Worm (Caenorhabditis elegans) whole organism, L3 larva: ENCODE data around the gene dyci-1.

Experiments
- R02D3.7 ChIP-seq: fragments of 150-350 bp; optimal IDR thresholded peaks from 2 replicates; lab custom pipeline; 2014; ENCODE audit warnings: missing biosample characterization, missing genetic modification characterization
- ZK546.5 ChIP-seq: sonication (generic microtip); optimal IDR thresholded peaks from 2 replicates; lab custom pipeline; 2017; ENCODE audit warnings: missing biosample characterization, missing genetic modification characterization
- aly-2 ChIP-seq: fragments of 150-350 bp; optimal IDR thresholded peaks from 2 replicates; lab custom pipeline; 2014; ENCODE audit warnings: missing biosample characterization, missing genetic modification characterization
- ceh-28 ChIP-seq: fragments of 150-350 bp; optimal IDR thresholded peaks from 2 replicates; lab custom pipeline; 2014; ENCODE audit warnings: missing biosample characterization, missing genetic modification reagents, missing genetic modification characterization
- ceh-9 ChIP-seq: sonication (generic microtip); optimal IDR thresholded peaks from 2 replicates; lab custom pipeline; 2018; ENCODE audit warnings: missing biosample characterization, missing genetic modification characterization
- daf-12 ChIP-seq: fragments of 150-350 bp; optimal IDR thresholded peaks from 2 replicates; lab custom pipeline; 2014; ENCODE audit warnings: missing biosample characterization, missing genetic modification reagents, missing genetic modification characterization
- egl-27 ChIP-seq: sonication (generic microtip); optimal IDR thresholded peaks from 4 replicates; lab custom pipeline; 2017; ENCODE audit warnings: missing biosample characterization, missing genetic modification reagents, missing genetic modification characterization
- egl-5 ChIP-seq: fragments of 150-350 bp; optimal IDR thresholded peaks from 2 replicates; lab custom pipeline; 2017; ENCODE audit warnings: missing biosample characterization, missing genetic modification reagents, missing genetic modification characterization, inconsistent platforms
- elt-2 ChIP-seq: sonication (generic microtip); optimal IDR thresholded peaks from 2 replicates; lab custom pipeline; 2016; ENCODE audit warnings: missing genetic modification reagents, mild to moderate bottlenecking, missing genetic modification characterization, missing compliant biosample characterization
- elt-3 ChIP-seq, 3 experiments: fragments of 150-350 bp in 1 of 3; sonication (generic microtip) in 2 of 3; optimal IDR thresholded peaks; 2 replicates in 2 of 3; 4 replicates in 1 of 3; lab custom pipeline; 2014 to 2017; ENCODE audit warnings: missing biosample characterization in 3 of 3, missing genetic modification characterization in 3 of 3
- fkh-10 ChIP-seq: sonication (generic microtip); optimal IDR thresholded peaks from 2 replicates; lab custom pipeline; 2017; ENCODE audit warnings: missing biosample characterization, missing genetic modification reagents, missing genetic modification characterization
- fkh-2 ChIP-seq: fragments of 150-350 bp; optimal IDR thresholded peaks from 2 replicates; lab custom pipeline; 2014; ENCODE audit warnings: missing biosample characterization, missing genetic modification reagents, missing genetic modification characterization
- hmg-11 ChIP-seq: sonication (generic microtip); optimal IDR thresholded peaks from 2 replicates; lab custom pipeline; 2016; ENCODE audit warnings: missing genetic modification characterization, missing compliant biosample characterization
- lin-15B ChIP-seq: fragments of 150-350 bp; optimal IDR thresholded peaks from 2 replicates; lab custom pipeline; 2014; ENCODE audit warnings: missing biosample characterization, missing genetic modification characterization
- lsy-12 ChIP-seq: sonication (generic microtip); optimal IDR thresholded peaks from 2 replicates; lab custom pipeline; 2016; ENCODE audit warnings: mild to moderate bottlenecking, missing genetic modification characterization, missing compliant biosample characterization
- mdl-1 ChIP-seq: fragments of 150-350 bp; optimal IDR thresholded peaks from 2 replicates; lab custom pipeline; 2014; ENCODE audit warnings: missing biosample characterization, missing genetic modification characterization
- mml-1 ChIP-seq: fragments of 150-350 bp; sonication (generic microtip); optimal IDR thresholded peaks from 3 replicates; lab custom pipeline; 2014; ENCODE audit warnings: missing biosample characterization, missing genetic modification characterization
- nfya-1 ChIP-seq: sonication (generic microtip); optimal IDR thresholded peaks from 2 replicates; lab custom pipeline; 2017; ENCODE audit warnings: missing genetic modification characterization, mild to moderate bottlenecking, missing compliant biosample characterization, antibody characterized with exemption, moderate library complexity; ENCODE audit not compliant: insufficient read depth
- nhr-11 ChIP-seq: fragments of 150-350 bp; optimal IDR thresholded peaks from 2 replicates; lab custom pipeline; 2014; ENCODE audit warnings: missing biosample characterization, missing genetic modification characterization
- nhr-12 ChIP-seq: fragments of 150-350 bp; optimal IDR thresholded peaks from 2 replicates; lab custom pipeline; 2014; ENCODE audit warnings: missing biosample characterization, missing genetic modification characterization
- nhr-23 ChIP-seq: fragments of 150-350 bp; optimal IDR thresholded peaks from 2 replicates; lab custom pipeline; 2014; ENCODE audit warnings: missing biosample characterization, missing genetic modification reagents, missing genetic modification characterization
- nhr-237 ChIP-seq: fragments of 150-350 bp; optimal IDR thresholded peaks from 2 replicates; lab custom pipeline; 2014; ENCODE audit warnings: missing biosample characterization, missing genetic modification characterization
- nhr-25 ChIP-seq: sonication (generic microtip); optimal IDR thresholded peaks from 2 replicates; lab custom pipeline; 2017; ENCODE audit warnings: missing biosample characterization, missing genetic modification characterization
- nhr-28 ChIP-seq: fragments of 150-350 bp; optimal IDR thresholded peaks from 2 replicates; lab custom pipeline; 2014; ENCODE audit warnings: missing biosample characterization, missing genetic modification characterization
- nhr-43 ChIP-seq: sonication (generic microtip); optimal IDR thresholded peaks from 2 replicates; lab custom pipeline; 2016; ENCODE audit warnings: mild to moderate bottlenecking, missing genetic modification characterization, missing compliant biosample characterization; ENCODE audit not compliant: poor library complexity, severe bottlenecking
- nhr-76 ChIP-seq: fragments of 150-350 bp; sonication (generic microtip); optimal IDR thresholded peaks from 5 replicates; lab custom pipeline; 2014; ENCODE audit warnings: missing biosample characterization, missing genetic modification characterization
- pha-4 ChIP-seq: fragments of 150-350 bp; optimal IDR thresholded peaks from 2 replicates; lab custom pipeline; 2014; ENCODE audit warnings: missing biosample characterization, missing genetic modification reagents, missing genetic modification characterization
- pqm-1 ChIP-seq: fragments of 150-350 bp; optimal IDR thresholded peaks from 2 replicates; lab custom pipeline; 2017; ENCODE audit warnings: missing biosample characterization, missing genetic modification characterization, inconsistent platforms
- unc-62 ChIP-seq: fragments of 150-350 bp; sonication (generic microtip); optimal IDR thresholded peaks from 4 replicates; lab custom pipeline; 2014; ENCODE audit warnings: missing biosample characterization, missing genetic modification reagents, missing genetic modification characterization
- zag-1 ChIP-seq: fragments of 150-350 bp; optimal IDR thresholded peaks from 2 replicates; lab custom pipeline; 2014; ENCODE audit warnings: missing biosample characterization, missing genetic modification characterization
- ztf-4 ChIP-seq: fragments of 150-350 bp; optimal IDR thresholded peaks from 2 replicates; lab custom pipeline; 2014; ENCODE audit warnings: missing biosample characterization, missing genetic modification characterization

The dyci-1 gene

ce11 chrIV:6756374-6756773 is 28.7 kb downstream of the dyci-1 start (continued):
- no peak for TF ChIP-seq nhr-28
- TF ChIP-seq elt-3 (tag; optimal IDR thresholded peaks at IDR 0.05; lab: Kevin White, UChicago): no peak
- TF ChIP-seq ceh-9 (tag; lab: Kevin White, UChicago): no peak
- peak; percentile 89 for TF ChIP-seq pha-4 (tag; lab: Kevin White, UChicago)
- no peak for TF ChIP-seq nhr-237
- TF ChIP-seq lin-15B (tag; lab: Kevin White, UChicago): peak; percentile 78
- no peak for TF ChIP-seq mml-1 (tag; lab: Kevin White, UChicago)
- peak; percentile 57 for TF ChIP-seq nhr-25
- TF ChIP-seq nfya-1: peak; percentile 92
- TF ChIP-seq unc-62 (GFP tag; lab: Kevin White, UChicago): peak; percentile 58
- TF ChIP-seq nhr-23 (tag; lab: Kevin White, UChicago): peak; percentile 90
- peak; percentile 76 for TF ChIP-seq fkh-10 (GFP tag; lab: Kevin White, UChicago)

DNA sequence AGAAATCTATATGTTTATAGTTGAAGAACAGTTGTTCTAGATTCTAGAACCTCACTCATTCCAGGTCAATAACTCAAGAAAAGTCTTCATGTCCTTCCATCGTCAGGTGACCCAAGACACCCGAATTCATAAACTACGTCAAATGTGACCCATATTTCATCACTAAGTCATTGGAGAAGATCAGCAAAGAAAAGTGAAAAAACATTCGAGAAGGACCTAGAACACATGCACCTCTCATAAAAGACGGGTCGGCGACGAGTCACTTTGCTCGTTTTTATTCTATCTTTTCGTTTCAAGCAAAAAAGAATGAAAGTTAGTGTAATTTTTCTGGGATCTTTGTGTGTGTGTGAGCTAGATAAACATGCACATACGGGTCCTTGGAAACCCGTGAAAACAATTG is 33.9 kb downstream of the dyci-1 start:
- TF ChIP-seq nfya-1 (peak; percentile 49), egl-5 (peak; percentile 82), pqm-1 (tag; lab: Kevin White, UChicago) (no peak), unc-62 (GFP tag; lab: Kevin White, UChicago) (no peak), daf-12 (tag; lab: Kevin White, UChicago) (no peak), nhr-76 (tag; lab: Kevin White, UChicago) (no peak), fkh-10 (GFP tag; lab: Kevin White, UChicago) (no peak), ztf-4 (tag; lab: Kevin White, UChicago) (no peak), ZK546.5 (tag; lab: Kevin White, UChicago) (no peak), pha-4 (tag; lab: Kevin White, UChicago) (no peak)
- TF ChIP-seq, all 47 proteins: peak for 2

ce11 chrIV:6750117-6750516 is 35.0 kb downstream of the dyci-1 start:
- TF ChIP-seq zag-1 (tag; lab: Kevin White, UChicago) (no peak), daf-12 (tag; lab: Kevin White, UChicago) (no peak), nhr-11 (tag; lab: Kevin White, UChicago) (no peak), pqm-1 (tag; lab: Kevin White, UChicago) (no peak), lsy-12 (tag; lab: Kevin White, UChicago) (no peak), fkh-2 (tag; lab: Kevin White, UChicago) (no peak), mdl-1 (tag; lab: Kevin White, UChicago) (no peak), nfya-1 (no peak), elt-3 (tag; optimal IDR thresholded peaks at IDR 0.05; lab: Kevin White, UChicago) (no peak), R02D3.7 (no peak), egl-27 (no peak), ceh-28 (tag; lab: Kevin White, UChicago) (no peak)

DNA sequence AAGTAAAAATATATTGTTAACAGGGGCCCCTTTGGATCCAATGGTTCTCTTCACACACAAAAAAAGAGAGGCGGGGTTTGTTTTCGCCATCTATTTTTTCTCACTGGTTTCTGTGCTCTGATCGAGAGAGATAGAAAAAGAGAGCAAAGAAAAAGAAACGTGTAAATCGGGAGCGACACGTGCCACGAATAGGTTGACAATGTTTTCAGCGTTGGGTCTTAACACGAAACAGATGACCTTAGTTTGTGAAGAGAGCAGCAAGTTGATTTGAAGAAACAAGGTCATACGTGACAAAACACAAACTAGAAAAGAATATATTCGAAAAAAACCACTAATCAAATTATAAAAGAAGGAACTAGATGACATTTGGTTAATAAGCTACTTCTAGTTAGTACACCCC is 36.6 kb downstream of the dyci-1 start, which contains the start of gene lin-45:
Gene lin-45 (minus strand): TSS at position 82 of the 400 bp plus-strand sequence.
- TF ChIP-seq nfya-1 (peak; percentile 32), elt-2 (no peak)

- peak; percentile 68 for TF ChIP-seq pha-4 (tag; lab: Kevin White, UChicago)
- no peak for TF ChIP-seq mdl-1 (tag; lab: Kevin White, UChicago)
- peak; percentile 34 for TF ChIP-seq nhr-25
- TF ChIP-seq nhr-43 (tag; lab: Kevin White, UChicago): peak; percentile 22
- TF ChIP-seq nhr-12 (tag; lab: Kevin White, UChicago): no peak
- no peak for TF ChIP-seq nhr-11 (tag; lab: Kevin White, UChicago)
- TF ChIP-seq nfya-1: peak; percentile 34
- TF ChIP-seq R02D3.7: no peak
- TF ChIP-seq hmg-11 (tag; lab: Kevin White, UChicago): peak; percentile 9
- TF ChIP-seq ceh-28 (tag; lab: Kevin White, UChicago): peak; percentile 28
- no peak for TF ChIP-seq ceh-9 (tag; lab: Kevin White, UChicago)
- peak; percentile 64 for TF ChIP-seq nhr-23 (tag; lab: Kevin White, UChicago)
- TF ChIP-seq daf-12 (tag; lab: Kevin White, UChicago): no peak
- no peak for TF ChIP-seq aly-2 (tag; lab: Kevin White, UChicago)
- TF ChIP-seq lin-15B (tag; lab: Kevin White, UChicago): peak; percentile 31
Observed at ce11 chrIV:6747652-6748051, 37.4 kb downstream of the dyci-1 start.
